Fruit fly (Drosophila melanogaster): Measurements from ENCODE around the gene dnt.

dnt gene

dm6 chr2L:19327828-19328227 lies 35.2 kb downstream of the dnt start:
- no peak for TF ChIP-seq Oaz (GFP tag; IDR thresholded peaks at IDR 0.05)
- no peak for TF ChIP-seq repo (GFP tag; optimal IDR thresholded peaks at IDR 0.05)
- no peak for TF ChIP-seq luna (GFP tag; optimal IDR thresholded peaks at IDR 0.05)
- TF ChIP-seq az2 (GFP tag; optimal IDR thresholded peaks at IDR 0.05) = no peak
- no peak for TF ChIP-seq CG2678 (tag; optimal IDR thresholded peaks at IDR 0.05)
- TF ChIP-seq E2f1 (GFP tag; IDR thresholded peaks at IDR 0.05) = no peak
- no peak for TF ChIP-seq psq (GFP tag; optimal IDR thresholded peaks at IDR 0.05)
- TF ChIP-seq BtbVII (GFP tag; optimal IDR thresholded peaks at IDR 0.05) = no peak
- no peak for TF ChIP-seq gcm (GFP tag; optimal IDR thresholded peaks at IDR 0.05)
- no peak for TF ChIP-seq CG4820 (GFP tag; optimal IDR thresholded peaks at IDR 0.05)
- TF ChIP-seq CG17361 (GFP tag; IDR thresholded peaks at IDR 0.05) = no peak
- TF ChIP-seq nmo (GFP tag; optimal IDR thresholded peaks at IDR 0.05) = no peak
- no peak for TF ChIP-seq da (GFP tag; optimal IDR thresholded peaks at IDR 0.05)
- TF ChIP-seq CG12299 (tag; optimal IDR thresholded peaks at IDR 0.05) = no peak
- TF ChIP-seq Dbx (GFP tag; IDR thresholded peaks at IDR 0.05) = no peak
- TF ChIP-seq CG15011 (GFP tag; optimal IDR thresholded peaks at IDR 0.05) = no peak
- TF ChIP-seq Lpt (GFP tag; optimal IDR thresholded peaks at IDR 0.05) = no peak
- TF ChIP-seq Ada2b (GFP tag; IDR thresholded peaks at IDR 0.05) = no peak
- TF ChIP-seq HLH3B (GFP tag; IDR thresholded peaks at IDR 0.05) = no peak

DNA sequence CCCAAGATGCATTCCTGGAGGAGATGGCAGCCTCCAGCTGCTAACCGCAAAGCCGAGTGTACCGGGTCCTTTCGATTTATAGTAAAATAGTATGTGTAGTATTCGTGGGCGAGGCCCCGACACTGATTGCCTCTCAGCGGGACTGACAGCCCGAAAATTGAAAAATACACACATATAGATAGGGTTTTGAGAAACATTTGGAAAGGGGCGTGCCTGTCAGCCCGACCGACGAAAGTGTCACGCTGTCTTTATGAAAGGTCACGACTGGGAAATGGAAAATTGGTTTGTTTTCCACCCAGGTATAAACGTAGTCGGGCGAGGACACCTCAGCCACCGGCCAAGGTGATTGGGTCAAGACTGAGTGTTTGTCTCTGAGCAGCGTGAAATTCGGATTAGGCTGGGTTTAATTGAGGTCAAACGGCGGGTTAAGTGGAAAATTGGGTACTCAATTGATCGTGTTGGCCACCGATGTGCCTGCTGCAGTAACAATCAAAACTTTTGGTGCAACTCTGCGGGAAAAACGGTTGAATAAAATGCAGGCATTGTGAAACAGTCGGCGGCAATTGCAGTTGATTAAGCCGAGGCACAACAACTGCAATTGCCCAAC lies 36.1 kb downstream of the dnt start:
- peak; percentile 61 for TF ChIP-seq CG15479 (GFP tag; optimal IDR thresholded peaks at IDR 0.05)
- TF ChIP-seq zen (tag; optimal IDR thresholded peaks at IDR 0.05) = peak; percentile 90
- TF ChIP-seq hth (optimal IDR thresholded peaks at IDR 0.05) = peak; percentile 55
- no peak for TF ChIP-seq gcm2 (GFP tag; optimal IDR thresholded peaks at IDR 0.05)
- TF ChIP-seq gsb-n (tag; optimal IDR thresholded peaks at IDR 0.05) = peak; percentile 27
- TF ChIP-seq CG2199 (GFP tag; IDR thresholded peaks at IDR 0.05) = 0 out of 3 replicates have a peak, but pooled peaks have one; percentile 72
- peak; percentile 28; the same call in 1 of the 3 replicates for TF ChIP-seq hb (GFP tag; IDR thresholded peaks at IDR 0.05; ENCODE audit: partially characterized antibody)
- TF ChIP-seq CG7839 (tag; optimal IDR thresholded peaks at IDR 0.05) = no peak
- TF ChIP-seq twi (tag; optimal IDR thresholded peaks at IDR 0.05) = peak; percentile 75
- peak; percentile 36 for TF ChIP-seq cad (GFP tag; optimal IDR thresholded peaks at IDR 0.05)
- TF ChIP-seq cg (GFP tag; optimal IDR thresholded peaks at IDR 0.05) = no peak
- TF ChIP-seq tll (GFP tag; optimal IDR thresholded peaks at IDR 0.05) = peak in 1 of 2 experiments; percentile 83
- TF ChIP-seq Hr51 (GFP tag; optimal IDR thresholded peaks at IDR 0.05) = no peak
- peak in 1 of 3 experiments; percentile 23 for TF ChIP-seq Stat92E (GFP tag; optimal IDR thresholded peaks at IDR 0.05)
- peak; percentile 9 for TF ChIP-seq sens (GFP tag)
- TF ChIP-seq D (optimal IDR thresholded peaks at IDR 0.05) = peak; percentile 92
- no peak for TF ChIP-seq D (GFP tag; optimal IDR thresholded peaks at IDR 0.05)

DNA sequence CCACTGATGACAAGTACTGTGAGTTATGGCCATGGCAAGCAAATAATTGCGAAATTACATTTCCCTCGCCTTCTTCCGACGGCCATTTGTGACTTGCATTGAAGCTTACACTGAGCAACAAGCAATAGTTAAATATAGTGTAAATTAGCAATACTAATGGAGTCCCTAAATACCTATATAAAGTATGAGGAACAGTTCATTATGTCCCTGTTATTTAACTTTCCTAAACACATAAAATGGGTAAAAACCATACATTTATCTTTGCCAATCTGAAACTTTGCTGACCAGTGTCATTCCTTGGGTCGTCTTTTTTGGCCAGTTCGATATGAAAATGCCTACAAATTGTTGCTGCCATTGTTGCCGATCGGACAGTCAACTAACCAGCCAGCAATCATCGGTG lies 37.6 kb downstream of the dnt start:
- no peak for TF ChIP-seq CG4730 (GFP tag; IDR thresholded peaks at IDR 0.05)
- no peak for TF ChIP-seq ash1 (GFP tag; optimal IDR thresholded peaks at IDR 0.05)
- no peak for TF ChIP-seq Atf3 (GFP tag; optimal IDR thresholded peaks at IDR 0.05)
- TF ChIP-seq Xbp1 (GFP tag; optimal IDR thresholded peaks at IDR 0.05) = no peak
- peak; percentile 41 for TF ChIP-seq gem (tag; optimal IDR thresholded peaks at IDR 0.05)
- TF ChIP-seq CG11696 (GFP tag; IDR thresholded peaks at IDR 0.05) = peak; percentile 33; the same call in 1 of the 2 replicates
- no peak for TF ChIP-seq CG10462 (GFP tag; optimal IDR thresholded peaks at IDR 0.05)
- peak; percentile 27 for TF ChIP-seq dmrt11E (tag; optimal IDR thresholded peaks at IDR 0.05)
- TF ChIP-seq CrebB (tag; optimal IDR thresholded peaks at IDR 0.05) = no peak
- TF ChIP-seq chm (GFP tag; IDR thresholded peaks at IDR 0.05) = no peak
- no peak for TF ChIP-seq TFAM (GFP tag; optimal IDR thresholded peaks at IDR 0.05)
- TF ChIP-seq CG1602 (GFP tag; optimal IDR thresholded peaks at IDR 0.05) = no peak
- TF ChIP-seq CG6683 (GFP tag; optimal IDR thresholded peaks at IDR 0.05) = no peak
- peak in 1 of 2 experiments; percentile 24 for TF ChIP-seq bsh (GFP tag; optimal IDR thresholded peaks at IDR 0.05)
- no peak for TF ChIP-seq CG1529 (GFP tag; optimal IDR thresholded peaks at IDR 0.05)

Measured in whole organism, embryonic.